Worm (Caenorhabditis elegans) whole organism, late embryonic: ENCODE measurements around the gene Y66A7A.7.

Experiments used
- C08G9.2 ChIP-seq: sonication (generic microtip); optimal IDR thresholded peaks from 2 replicates; lab custom pipeline; 2016; ENCODE audit warnings: mild to moderate bottlenecking, missing genetic modification characterization, moderate library complexity, missing compliant biosample characterization
- K02D7.2 ChIP-seq: sonication (generic microtip); optimal IDR thresholded peaks from 2 replicates; lab custom pipeline; 2017; ENCODE audit warnings: mild to moderate bottlenecking, missing genetic modification characterization, missing compliant biosample characterization
- T23F11.4 ChIP-seq: fragments of 200-800 bp; sonication (Bioruptor generic); optimal IDR thresholded peaks from 2 replicates; lab custom pipeline; 2018; ENCODE audit warnings: mild to moderate bottlenecking, missing genetic modification characterization, missing compliant biosample characterization
- Y22D7AL.16 ChIP-seq: sonication (generic microtip); optimal IDR thresholded peaks from 2 replicates; lab custom pipeline; 2016; ENCODE audit warnings: missing genetic modification characterization, missing compliant biosample characterization
- ama-1 ChIP-seq: fragments of 150-350 bp; optimal IDR thresholded peaks from 2 replicates; lab custom pipeline; 2014
- ceh-14 ChIP-seq: sonication (generic microtip); optimal IDR thresholded peaks from 2 replicates; lab custom pipeline; 2016; ENCODE audit warnings: missing genotype, missing genetic modification characterization, missing compliant biosample characterization
- ceh-19 ChIP-seq: fragments of 200-800 bp; sonication (Bioruptor generic); optimal IDR thresholded peaks from 2 replicates; lab custom pipeline; 2018; ENCODE audit warnings: mild to moderate bottlenecking, missing genetic modification characterization, missing compliant biosample characterization
- ceh-22 ChIP-seq: sonication (generic microtip); optimal IDR thresholded peaks from 2 replicates; lab custom pipeline; 2017; ENCODE audit warnings: missing biosample characterization, missing genetic modification characterization
- ceh-31 ChIP-seq: sonication (generic microtip); optimal IDR thresholded peaks from 2 replicates; lab custom pipeline; 2016; ENCODE audit warnings: missing genetic modification characterization, missing compliant biosample characterization
- ceh-34 ChIP-seq: sonication (generic microtip); optimal IDR thresholded peaks from 2 replicates; lab custom pipeline; 2016; ENCODE audit warnings: mild to moderate bottlenecking, missing genetic modification characterization, missing compliant biosample characterization
- ceh-6 ChIP-seq: fragments of 200-800 bp; sonication (Bioruptor generic); optimal IDR thresholded peaks from 2 replicates; lab custom pipeline; 2018; ENCODE audit warnings: mild to moderate bottlenecking, missing genetic modification characterization, missing compliant biosample characterization
- ceh-9 ChIP-seq: sonication (generic microtip); optimal IDR thresholded peaks from 2 replicates; lab custom pipeline; 2016; ENCODE audit warnings: mild to moderate bottlenecking, missing genetic modification characterization, inconsistent platforms, missing compliant biosample characterization
- che-1 ChIP-seq: sonication (generic microtip); optimal IDR thresholded peaks from 2 replicates; lab custom pipeline; 2016; ENCODE audit warnings: mild to moderate bottlenecking, missing genetic modification characterization, missing compliant biosample characterization
- dve-1 ChIP-seq: sonication (generic microtip); optimal IDR thresholded peaks from 2 replicates; lab custom pipeline; 2017; ENCODE audit warnings: antibody characterized with exemption, mild to moderate bottlenecking, missing genetic modification characterization, missing compliant biosample characterization
- gmeb-2 ChIP-seq: sonication (generic microtip); optimal IDR thresholded peaks from 2 replicates; lab custom pipeline; 2016; ENCODE audit warnings: missing genetic modification characterization, inconsistent platforms, missing compliant biosample characterization
- hlh-13 ChIP-seq: fragments of 200-800 bp; sonication (Bioruptor generic); optimal IDR thresholded peaks from 2 replicates; lab custom pipeline; 2018; ENCODE audit warnings: mild to moderate bottlenecking, missing genetic modification characterization, missing compliant biosample characterization
- hlh-15 ChIP-seq: sonication (generic microtip); optimal IDR thresholded peaks from 2 replicates; lab custom pipeline; 2016; ENCODE audit warnings: missing genetic modification characterization, missing compliant biosample characterization
- hlh-8 ChIP-seq: sonication (generic microtip); optimal IDR thresholded peaks from 2 replicates; lab custom pipeline; 2016; ENCODE audit warnings: missing genotype, missing genetic modification characterization, missing compliant biosample characterization
- lim-6 ChIP-seq: sonication (generic microtip); optimal IDR thresholded peaks from 2 replicates; lab custom pipeline; 2016; ENCODE audit warnings: missing genetic modification characterization, missing compliant biosample characterization
- lin-11 ChIP-seq: fragments of 200-800 bp; sonication (Bioruptor generic); optimal IDR thresholded peaks from 2 replicates; lab custom pipeline; 2018; ENCODE audit warnings: mild to moderate bottlenecking, missing genetic modification characterization, missing compliant biosample characterization
- mec-3 ChIP-seq: sonication (generic microtip); optimal IDR thresholded peaks from 2 replicates; lab custom pipeline; 2016; ENCODE audit warnings: borderline replicate concordance, missing genetic modification characterization, missing compliant biosample characterization
- nfya-1 ChIP-seq: sonication (generic microtip); optimal IDR thresholded peaks from 2 replicates; lab custom pipeline; 2017; ENCODE audit warnings: missing genetic modification characterization, mild to moderate bottlenecking, missing compliant biosample characterization, antibody characterized with exemption, moderate library complexity
- npax-4 ChIP-seq: sonication (generic microtip); optimal IDR thresholded peaks from 2 replicates; lab custom pipeline; 2016; ENCODE audit warnings: missing genetic modification characterization, missing compliant biosample characterization
- odd-2 ChIP-seq: sonication (generic microtip); optimal IDR thresholded peaks from 2 replicates; lab custom pipeline; 2017; ENCODE audit warnings: antibody characterized with exemption, mild to moderate bottlenecking, missing genetic modification characterization, missing compliant biosample characterization
- pha-4 ChIP-seq: fragments of 150-350 bp; optimal IDR thresholded peaks from 2 replicates; lab custom pipeline; 2018; ENCODE audit warnings: missing biosample characterization, missing genetic modification reagents, missing genetic modification characterization
- pros-1 ChIP-seq: fragments of 150-350 bp; optimal IDR thresholded peaks from 2 replicates; lab custom pipeline; 2014; ENCODE audit warnings: missing biosample characterization, missing genetic modification reagents, missing genetic modification characterization
- rnt-1 ChIP-seq: sonication (generic microtip); optimal IDR thresholded peaks from 2 replicates; lab custom pipeline; 2016; ENCODE audit warnings: missing genetic modification characterization, missing compliant biosample characterization
- sox-4 ChIP-seq: sonication (generic microtip); optimal IDR thresholded peaks from 2 replicates; lab custom pipeline; 2017; ENCODE audit warnings: mild to moderate bottlenecking, missing genetic modification characterization, inconsistent platforms, missing compliant biosample characterization
- syd-9 ChIP-seq: sonication (generic microtip); optimal IDR thresholded peaks from 2 replicates; lab custom pipeline; 2016; ENCODE audit warnings: mild to moderate bottlenecking, missing genetic modification characterization, moderate library complexity, missing compliant biosample characterization
- tbx-7 ChIP-seq: sonication (generic microtip); optimal IDR thresholded peaks from 2 replicates; lab custom pipeline; 2016; ENCODE audit warnings: missing genotype, missing genetic modification characterization, missing compliant biosample characterization
- unc-3 ChIP-seq, 2 experiments: fragments of 200-800 bp in 1 of 2; sonication (Bioruptor generic) in 1 of 2; sonication (generic microtip) in 1 of 2; conservative IDR thresholded peaks in 1 of 2; optimal IDR thresholded peaks in 1 of 2; 2 replicates each; pipeline versions ENCODE4 v1.3.6 to Lab custom; 2016 to 2022; ENCODE audit warnings: missing compliant biosample characterization in 2 of 2, missing genetic modification characterization in 2 of 2, missing genetic modification reagents in 1 of 2
- unc-42 ChIP-seq: sonication (generic microtip); optimal IDR thresholded peaks from 2 replicates; lab custom pipeline; 2016; ENCODE audit warnings: missing genotype, missing genetic modification characterization, missing compliant biosample characterization
- unc-55 ChIP-seq: sonication (generic microtip); optimal IDR thresholded peaks from 2 replicates; lab custom pipeline; 2017; ENCODE audit warnings: missing biosample characterization, missing genetic modification reagents, missing genetic modification characterization
- unc-86 ChIP-seq: sonication (generic microtip); optimal IDR thresholded peaks from 2 replicates; lab custom pipeline; 2016; ENCODE audit warnings: missing genetic modification characterization, missing compliant biosample characterization
- zip-5 ChIP-seq: sonication (generic microtip); optimal IDR thresholded peaks from 2 replicates; lab custom pipeline; 2016; ENCODE audit warnings: missing genetic modification characterization, missing compliant biosample characterization

The Y66A7A.7 gene

ce11 chrIII:11629354-11629753 lies at the start of gene Y66A7A.7:
Gene Y66A7A.7 (minus strand): TSS chrIII:11629454.
- TF ChIP-seq hlh-8 (tag; lab: Kevin White, UChicago) (no peak), npax-4 (tag; lab: Kevin White, UChicago) (no peak), C08G9.2 (tag; lab: Kevin White, UChicago) (no peak), gmeb-2 (tag; lab: Kevin White, UChicago) (no peak), ama-1 (lab: Kevin White, UChicago) (no peak), sox-4 (no peak), ceh-14 (no peak)

ce11 chrIII:11669008-11669407 lies 39.8 kb upstream of the Y66A7A.7 start:
- TF ChIP-seq che-1 (tag; lab: Kevin White, UChicago) (no peak), mec-3 (tag; lab: Kevin White, UChicago) (no peak), ceh-6 (GFP tag; lab: Kevin White, UChicago) (no peak), dve-1 (tag; lab: Kevin White, UChicago) (no peak)

ce11 chrIII:11666819-11667218 lies 37.6 kb upstream of the Y66A7A.7 start:
- TF ChIP-seq unc-55 (GFP tag; lab: Kevin White, UChicago) (no peak), lim-6 (tag; lab: Kevin White, UChicago) (no peak), unc-86 (tag; lab: Kevin White, UChicago) (no peak), pros-1 (tag; lab: Kevin White, UChicago) (no peak), ceh-9 (no peak), sox-4 (no peak), hlh-13 (GFP tag; lab: Kevin White, UChicago) (no peak), ceh-22 (tag; lab: Kevin White, UChicago) (no peak), tbx-7 (tag; lab: Kevin White, UChicago) (no peak), syd-9 (no peak), pha-4 (tag; lab: Kevin White, UChicago) (no peak), zip-5 (no peak)
- TF ChIP-seq, all 69 proteins: peak for 0

ce11 chrIII:11663400-11663799 lies 34.1 kb upstream of the Y66A7A.7 start:
- TF ChIP-seq ceh-31 (tag; lab: Kevin White, UChicago) (peak; percentile 10), nfya-1 (tag; lab: Kevin White, UChicago) (peak; percentile 8), unc-42 (tag; lab: Kevin White, UChicago) (peak; percentile 88), hlh-13 (GFP tag; lab: Kevin White, UChicago) (no peak)

ce11 chrIII:11660736-11661135 lies 31.5 kb upstream of the Y66A7A.7 start:
- TF ChIP-seq ceh-19 (GFP tag; lab: Kevin White, UChicago) (no peak), T23F11.4 (no peak), odd-2 (tag; lab: Kevin White, UChicago) (no peak), C08G9.2 (tag; lab: Kevin White, UChicago) (no peak), Y22D7AL.16 (tag; lab: Kevin White, UChicago) (no peak), hlh-15 (tag; lab: Kevin White, UChicago) (no peak), ceh-34 (tag; lab: Kevin White, UChicago) (no peak), K02D7.2 (tag; lab: Kevin White, UChicago) (no peak), nfya-1 (tag; lab: Kevin White, UChicago) (no peak)

- no peak for TF ChIP-seq lin-11 (tag; lab: Kevin White, UChicago)
- TF ChIP-seq unc-3 (GFP tag; conservative IDR thresholded peaks at IDR 0.05; lab: Robert Waterston, UW), result no peak
- no peak for TF ChIP-seq unc-3 (tag; optimal IDR thresholded peaks at IDR 0.05; lab: Kevin White, UChicago)
- no peak for TF ChIP-seq ceh-19 (GFP tag; lab: Kevin White, UChicago)
- TF ChIP-seq rnt-1 (tag; lab: Kevin White, UChicago), result no peak
- TF ChIP-seq unc-55 (GFP tag; lab: Kevin White, UChicago), result peak; percentile 58
- no peak for TF ChIP-seq npax-4 (tag; lab: Kevin White, UChicago)
- TF ChIP-seq, all 69 proteins: peak for 1
These were observed 30.6 kb upstream of the Y66A7A.7 start for ce11 chrIII:11659804-11660203.
